Worm (Caenorhabditis elegans): ENCODE data around the gene sra-2.

The sra-2 gene

ce11 chrII:9575670-9576069 is 47.1 kb downstream of the sra-2 start, which contains the start of gene exc-7:
TSS of gene exc-7 (plus strand) at chrII:9575970.
- TF ChIP-seq Y22D7AL.16 (tag; optimal IDR thresholded peaks at IDR 0.05) (no peak), pros-1 (tag; optimal IDR thresholded peaks at IDR 0.05) (no peak), C38D4.7 (GFP tag; optimal IDR thresholded peaks at IDR 0.05) (no peak), fax-1 (tag; optimal IDR thresholded peaks at IDR 0.05) (no peak), odd-2 (tag; optimal IDR thresholded peaks at IDR 0.05) (no peak), mec-3 (tag; optimal IDR thresholded peaks at IDR 0.05; ENCODE audit: borderline replicate concordance) (no peak), elt-2 (tag; optimal IDR thresholded peaks at IDR 0.05) (no peak), hlh-30 (tag; optimal IDR thresholded peaks at IDR 0.05; ENCODE audit: insufficient read depth) (no peak), ets-4 (tag; optimal IDR thresholded peaks at IDR 0.05) (no peak), lim-6 (tag; optimal IDR thresholded peaks at IDR 0.05) (no peak), zip-5 (tag; optimal IDR thresholded peaks at IDR 0.05) (no peak), F13H6.1 (tag; optimal IDR thresholded peaks at IDR 0.05) (no peak), unc-55 (GFP tag; optimal IDR thresholded peaks at IDR 0.05) (no peak)

- no peak for TF ChIP-seq rnt-1 (tag; optimal IDR thresholded peaks at IDR 0.05)
- no peak for TF ChIP-seq fkh-10 (GFP tag; optimal IDR thresholded peaks at IDR 0.05)
- TF ChIP-seq fax-1 (tag; optimal IDR thresholded peaks at IDR 0.05), result no peak
- no peak for TF ChIP-seq C08G9.2 (tag; optimal IDR thresholded peaks at IDR 0.05)
- TF ChIP-seq pha-4 (tag; optimal IDR thresholded peaks at IDR 0.05), result no peak
- TF ChIP-seq elt-4 (tag; optimal IDR thresholded peaks at IDR 0.05), result no peak
- no peak for TF ChIP-seq hlh-30 (tag; optimal IDR thresholded peaks at IDR 0.05; ENCODE audit: insufficient read depth)
- TF ChIP-seq ceh-22 (tag; optimal IDR thresholded peaks at IDR 0.05), result no peak
- no peak for TF ChIP-seq ztf-16 (tag; optimal IDR thresholded peaks at IDR 0.05)
- no peak for TF ChIP-seq ceh-30 (tag; optimal IDR thresholded peaks at IDR 0.05)
- TF ChIP-seq ceh-24 (tag; optimal IDR thresholded peaks at IDR 0.05), result no peak
- TF ChIP-seq che-1 (tag; optimal IDR thresholded peaks at IDR 0.05), result no peak
- no peak for TF ChIP-seq unc-42 (tag; optimal IDR thresholded peaks at IDR 0.05)
- no peak for TF ChIP-seq pax-1 (tag; optimal IDR thresholded peaks at IDR 0.05)
- no peak for TF ChIP-seq ceh-19 (GFP tag; optimal IDR thresholded peaks at IDR 0.05)
- no peak for TF ChIP-seq syd-9 (tag; optimal IDR thresholded peaks at IDR 0.05)
Measured at ce11 chrII:9576707-9577106, 48.1 kb downstream of the sra-2 start.

- no peak for TF ChIP-seq nfya-1 (tag; optimal IDR thresholded peaks at IDR 0.05)
- TF ChIP-seq ceh-34 (tag; optimal IDR thresholded peaks at IDR 0.05), result peak; percentile 98
- peak; percentile 85 for TF ChIP-seq ceh-19 (GFP tag; optimal IDR thresholded peaks at IDR 0.05)
- no peak for TF ChIP-seq nhr-11 (tag; optimal IDR thresholded peaks at IDR 0.05)
- no peak for TF ChIP-seq ttx-3 (tag; optimal IDR thresholded peaks at IDR 0.05)
Measured at ce11 chrII:9577630-9578029, 49.0 kb downstream of the sra-2 start.

All from whole organism, late embryonic.